Fruit fly (Drosophila melanogaster): Measurements from ENCODE around the gene AdamTS-A.

dm6 chr3R:15475973-15476692 is at the start of gene AdamTS-A:
- TF ChIP-seq EcR (GFP tag; optimal IDR thresholded peaks at IDR 0.05) (no peak), CG32121 (GFP tag; IDR thresholded peaks at IDR 0.05) (no peak)
